Worm (Caenorhabditis elegans) whole organism, L4/young adult: ENCODE measurements around the gene mrps-31.

Experiments used
- W03F9.2 ChIP-seq: fragments of 150-350 bp; optimal IDR thresholded peaks from 2 replicates; lab custom pipeline; 2014; ENCODE audit warnings: missing biosample characterization, missing genetic modification characterization
- dao-5 ChIP-seq: sonication (generic microtip); optimal IDR thresholded peaks from 2 replicates; lab custom pipeline; 2016; ENCODE audit warnings: missing genotype, missing genetic modification characterization, moderate library complexity, missing compliant biosample characterization
- him-1 ChIP-seq: sonication (generic microtip); optimal IDR thresholded peaks from 2 replicates; lab custom pipeline; 2016; ENCODE audit warnings: missing genotype, missing genetic modification reagents, missing genetic modification characterization, missing compliant biosample characterization

- TF ChIP-seq W03F9.2 (tag; lab: Kevin White, UChicago), result no peak
- TF ChIP-seq dao-5 (tag; lab: Kevin White, UChicago), result no peak
- no peak for TF ChIP-seq him-1
Measured at ce11 chrIII:3634158-3634557, 4.0 kb upstream of the mrps-31 start.
